Worm (Caenorhabditis elegans) whole organism, L4 larva: ENCODE results near the gene T03F6.3.

ENCODE experiments used
- F37D6.2 ChIP-seq: sonication (generic microtip); optimal IDR thresholded peaks from 2 replicates; lab custom pipeline; 2016; ENCODE audit warnings: mild to moderate bottlenecking, missing genetic modification characterization, missing compliant biosample characterization
- T20F7.1 ChIP-seq: fragments of 200-800 bp; sonication (Bioruptor generic); optimal IDR thresholded peaks from 2 replicates; lab custom pipeline; 2018; ENCODE audit warnings: mild to moderate bottlenecking, missing genetic modification characterization, missing compliant biosample characterization
- T26A8.4 ChIP-seq: fragments of 200-800 bp; sonication (Bioruptor generic); IDR thresholded peaks from 2 replicates; pipeline ENCODE4 v1.3.6; 2022; ENCODE audit warnings: missing genetic modification characterization, missing compliant biosample characterization
- Y48G9A.11 ChIP-seq: fragments of 200-800 bp; sonication (Bioruptor generic); IDR thresholded peaks from 2 replicates; pipeline ENCODE4 v1.3.6; 2022; ENCODE audit warnings: missing genetic modification reagents, missing genetic modification characterization, missing compliant biosample characterization
- ceh-20 ChIP-seq: fragments of 200-800 bp; sonication (Bioruptor generic); IDR thresholded peaks from 2 replicates; pipeline ENCODE4 v1.3.6; 2022; ENCODE audit warnings: missing genetic modification reagents, missing genetic modification characterization, missing compliant biosample characterization
- ceh-28 ChIP-seq: fragments of 150-350 bp; optimal IDR thresholded peaks from 2 replicates; lab custom pipeline; 2014; ENCODE audit warnings: missing biosample characterization, missing genetic modification reagents, missing genetic modification characterization
- daf-16 ChIP-seq, 3 experiments: sonication (generic microtip); optimal IDR thresholded peaks; 2 replicates each; lab custom pipeline; 2016 to 2017; ENCODE audit warnings: missing genetic modification characterization in 3 of 3, missing genetic modification reagents in 3 of 3, mild to moderate bottlenecking in 2 of 3, missing compliant biosample characterization in 2 of 3, missing biosample characterization in 1 of 3, moderate library complexity in 1 of 3
- dmd-6 ChIP-seq: fragments of 200-800 bp; sonication (Bioruptor generic); IDR thresholded peaks from 2 replicates; pipeline ENCODE4 v1.3.6; 2022; ENCODE audit warnings: missing genetic modification reagents, missing genetic modification characterization, missing compliant biosample characterization
- dmd-8 ChIP-seq: fragments of 200-800 bp; sonication (Bioruptor generic); IDR thresholded peaks from 2 replicates; pipeline ENCODE4 v1.3.6; 2022; ENCODE audit warnings: missing genetic modification characterization, missing compliant biosample characterization
- dve-1 ChIP-seq: sonication (generic microtip); optimal IDR thresholded peaks from 2 replicates; lab custom pipeline; 2017; ENCODE audit warnings: antibody characterized with exemption, mild to moderate bottlenecking, missing genetic modification characterization, missing compliant biosample characterization; ENCODE audit not compliant: insufficient read depth
- egl-27 ChIP-seq: sonication (generic microtip); optimal IDR thresholded peaks from 3 replicates; lab custom pipeline; 2017; ENCODE audit warnings: missing biosample characterization, missing genetic modification reagents, missing genetic modification characterization
- egl-43 ChIP-seq: fragments of 200-800 bp; sonication (Bioruptor generic); IDR thresholded peaks from 2 replicates; pipeline ENCODE4 v1.3.6; 2022; ENCODE audit warnings: missing genetic modification reagents, missing genetic modification characterization, missing compliant biosample characterization
- fkh-10 ChIP-seq: fragments of 150-350 bp; optimal IDR thresholded peaks from 2 replicates; lab custom pipeline; 2014; ENCODE audit warnings: missing biosample characterization, missing genetic modification reagents, missing genetic modification characterization
- fos-1 ChIP-seq: fragments of 150-350 bp; optimal IDR thresholded peaks from 2 replicates; lab custom pipeline; 2014; ENCODE audit warnings: missing biosample characterization, missing genetic modification characterization
- gei-8 ChIP-seq: fragments of 200-800 bp; sonication (Bioruptor generic); optimal IDR thresholded peaks from 2 replicates; lab custom pipeline; 2018; ENCODE audit warnings: mild to moderate bottlenecking, missing genetic modification characterization, missing compliant biosample characterization
- hlh-30 ChIP-seq: sonication (generic microtip); optimal IDR thresholded peaks from 2 replicates; lab custom pipeline; 2017; ENCODE audit warnings: antibody characterized with exemption, mild to moderate bottlenecking, missing genetic modification characterization, missing compliant biosample characterization; ENCODE audit not compliant: insufficient read depth
- lin-1 ChIP-seq: fragments of 200-800 bp; sonication (Bioruptor generic); IDR thresholded peaks from 2 replicates; pipeline ENCODE4 v1.3.6; 2022; ENCODE audit warnings: missing genetic modification reagents, missing genetic modification characterization, missing compliant biosample characterization
- lin-15B ChIP-seq: fragments of 150-350 bp; sonication (generic microtip); optimal IDR thresholded peaks from 3 replicates; lab custom pipeline; 2014; ENCODE audit warnings: missing biosample characterization, missing genetic modification characterization
- lin-29 ChIP-seq: fragments of 200-800 bp; sonication (Bioruptor generic); IDR thresholded peaks from 2 replicates; pipeline ENCODE4 v1.3.6; 2022; ENCODE audit warnings: missing genetic modification reagents, missing genetic modification characterization, missing compliant biosample characterization
- lin-39 ChIP-seq: fragments of 150-350 bp; optimal IDR thresholded peaks from 2 replicates; lab custom pipeline; 2014; ENCODE audit warnings: missing biosample characterization, missing genetic modification reagents, missing genetic modification characterization
- madf-9 ChIP-seq: fragments of 200-800 bp; sonication (Bioruptor generic); conservative IDR thresholded peaks from 2 replicates; pipeline ENCODE4 v1.3.6; 2022; ENCODE audit warnings: missing genetic modification reagents, missing genetic modification characterization, missing compliant biosample characterization
- mxl-3 ChIP-seq: fragments of 200-800 bp; sonication (Bioruptor generic); optimal IDR thresholded peaks from 2 replicates; lab custom pipeline; 2018; ENCODE audit warnings: mild to moderate bottlenecking, missing genetic modification characterization, missing compliant biosample characterization
- nhr-10 ChIP-seq: fragments of 150-350 bp; optimal IDR thresholded peaks from 2 replicates; lab custom pipeline; 2014; ENCODE audit warnings: missing biosample characterization, missing genetic modification characterization
- nhr-11 ChIP-seq: fragments of 150-350 bp; optimal IDR thresholded peaks from 2 replicates; lab custom pipeline; 2014; ENCODE audit warnings: missing biosample characterization, missing genetic modification characterization
- nhr-28 ChIP-seq: fragments of 150-350 bp; optimal IDR thresholded peaks from 2 replicates; lab custom pipeline; 2014; ENCODE audit warnings: missing biosample characterization, missing genetic modification characterization
- nhr-41 ChIP-seq: fragments of 200-800 bp; sonication (Bioruptor generic); IDR thresholded peaks from 2 replicates; pipeline ENCODE4 v1.3.6; 2022; ENCODE audit warnings: missing genetic modification reagents, missing genetic modification characterization, missing compliant biosample characterization
- nhr-42 ChIP-seq: fragments of 200-800 bp; sonication (Bioruptor generic); IDR thresholded peaks from 2 replicates; pipeline ENCODE4 v1.3.6; 2022; ENCODE audit warnings: missing genetic modification characterization, missing compliant biosample characterization
- pha-4 ChIP-seq, 2 experiments: fragments of 150-350 bp in 1 of 2; fragments of 200-800 bp in 1 of 2; sonication (Bioruptor generic) in 1 of 2; IDR thresholded peaks in 1 of 2; optimal IDR thresholded peaks in 1 of 2; 2 replicates each; pipeline versions ENCODE4 v1.3.6 to Lab custom; 2014 to 2022; ENCODE audit warnings: missing genetic modification characterization in 2 of 2, missing genetic modification reagents in 2 of 2, missing biosample characterization in 1 of 2, missing compliant biosample characterization in 1 of 2
- php-3 ChIP-seq: fragments of 200-800 bp; sonication (Bioruptor generic); IDR thresholded peaks from 2 replicates; pipeline ENCODE4 v1.3.6; 2022; ENCODE audit warnings: missing genetic modification reagents, missing genetic modification characterization, missing compliant biosample characterization
- pqm-1 ChIP-seq: sonication (generic microtip); optimal IDR thresholded peaks from 2 replicates; lab custom pipeline; 2017; ENCODE audit warnings: missing biosample characterization, missing genetic modification characterization
- skn-1 ChIP-seq: fragments of 150-350 bp; optimal IDR thresholded peaks from 2 replicates; lab custom pipeline; 2014; ENCODE audit warnings: missing biosample characterization, missing genetic modification characterization
- snpc-4 ChIP-seq: fragments of 150-350 bp; optimal IDR thresholded peaks from 2 replicates; lab custom pipeline; 2014; ENCODE audit warnings: missing biosample characterization, missing genetic modification characterization
- unc-130 ChIP-seq: sonication (generic microtip); optimal IDR thresholded peaks from 2 replicates; lab custom pipeline; 2016; ENCODE audit warnings: missing genetic modification reagents, missing genetic modification characterization, missing compliant biosample characterization
- unc-62 ChIP-seq, 3 experiments: fragments of 150-350 bp in 1 of 3; sonication (generic microtip); optimal IDR thresholded peaks in 2 of 3; peaks in 1 of 3; 1 replicate in 1 of 3; 2 replicates in 2 of 3; lab custom pipeline; 2014 to 2017; ENCODE audit warnings: missing biosample characterization in 3 of 3, missing genetic modification characterization in 3 of 3, missing genetic modification reagents in 3 of 3, missing genotype in 1 of 3
- vab-7 ChIP-seq: fragments of 200-800 bp; sonication (Bioruptor generic); IDR thresholded peaks from 2 replicates; pipeline ENCODE4 v1.3.6; 2022; ENCODE audit warnings: missing genetic modification reagents, missing genetic modification characterization, missing compliant biosample characterization
- zfp-2 ChIP-seq: sonication (generic microtip); optimal IDR thresholded peaks from 2 replicates; lab custom pipeline; 2016; ENCODE audit warnings: mild to moderate bottlenecking, missing genetic modification characterization, missing compliant biosample characterization
- zip-11 ChIP-seq: fragments of 200-800 bp; sonication (Bioruptor generic); IDR thresholded peaks from 2 replicates; pipeline ENCODE4 v1.3.6; 2022; ENCODE audit warnings: missing genetic modification characterization, missing compliant biosample characterization
- ztf-7 ChIP-seq: fragments of 150-350 bp; optimal IDR thresholded peaks from 2 replicates; lab custom pipeline; 2014; ENCODE audit warnings: missing biosample characterization, missing genetic modification characterization

T03F6.3 gene

ce11 chrIII:13385850-13386249, 3.3 kb upstream of the T03F6.3 start, which contains the start of gene T03F6.4:
T03F6.4 (plus strand) TSS chrIII:13386150.
- TF ChIP-seq unc-62 (GFP tag; optimal IDR thresholded peaks at IDR 0.05 in 1 of 2; lab: Kevin White, UChicago) (no peak), unc-62 (tag; optimal IDR thresholded peaks at IDR 0.05; lab: Kevin White, UChicago) (no peak), nhr-41 (GFP tag; lab: Robert Waterston, UW) (no peak), vab-7 (GFP tag; lab: Robert Waterston, UW) (no peak), zip-11 (GFP tag; lab: Robert Waterston, UW) (no peak), nhr-10 (tag; lab: Kevin White, UChicago) (no peak), nhr-11 (tag; lab: Kevin White, UChicago) (no peak), lin-29 (no peak), unc-130 (GFP tag; lab: Kevin White, UChicago) (no peak), nhr-42 (GFP tag; lab: Robert Waterston, UW) (no peak), ceh-28 (tag; lab: Kevin White, UChicago) (no peak), hlh-30 (tag; lab: Kevin White, UChicago) (no peak), fos-1 (no peak), egl-43 (GFP tag; lab: Robert Waterston, UW) (no peak), skn-1 (tag; lab: Kevin White, UChicago) (no peak), lin-39 (tag; lab: Kevin White, UChicago) (no peak), snpc-4 (tag; lab: Kevin White, UChicago) (no peak), lin-15B (no peak)

ce11 chrIII:13388621-13389020, 574 bp upstream of the T03F6.3 start:
- TF ChIP-seq nhr-11 (tag; lab: Kevin White, UChicago) (no peak), daf-16 (GFP tag; optimal IDR thresholded peaks at IDR 0.05; lab: Kevin White, UChicago) (no peak), daf-16 (tag; optimal IDR thresholded peaks at IDR 0.05; lab: Kevin White, UChicago) (peak; percentile 89), dmd-6 (GFP tag; lab: Robert Waterston, UW) (peak; percentile 23; the same call in 1 of the 2 replicates), pqm-1 (tag; lab: Kevin White, UChicago) (peak; percentile 60), hlh-30 (tag; lab: Kevin White, UChicago) (no peak), nhr-41 (GFP tag; lab: Robert Waterston, UW) (no peak), dve-1 (tag; lab: Kevin White, UChicago) (peak; percentile 47), nhr-28 (tag; lab: Kevin White, UChicago) (peak; percentile 31), php-3 (peak; percentile 66; the same call in 1 of the 2 replicates)

- TF ChIP-seq pha-4 (GFP tag; IDR thresholded peaks at IDR 0.05; lab: Robert Waterston, UW) = no peak
- no peak for TF ChIP-seq pha-4 (tag; optimal IDR thresholded peaks at IDR 0.05; lab: Kevin White, UChicago)
- TF ChIP-seq gei-8 (GFP tag; lab: Kevin White, UChicago) = no peak
- TF ChIP-seq madf-9 (GFP tag; lab: Robert Waterston, UW) = no peak
- TF ChIP-seq F37D6.2 (tag; lab: Kevin White, UChicago) = no peak
- TF ChIP-seq egl-43 (GFP tag; lab: Robert Waterston, UW) = no peak
- no peak for TF ChIP-seq ceh-20 (GFP tag; lab: Robert Waterston, UW)
- no peak for TF ChIP-seq nhr-41 (GFP tag; lab: Robert Waterston, UW)
- TF ChIP-seq, all 104 proteins: peak for 0
Observed at ce11 chrIII:13390789-13391188, 1.6 kb downstream of the T03F6.3 start.

ce11 chrIII:13393239-13393638, 4.0 kb downstream of the T03F6.3 start, which contains the start of gene dnj-17:
dnj-17 (minus strand) TSS chrIII:13393339.
- TF ChIP-seq lin-29 (no peak), T20F7.1 (GFP tag; lab: Kevin White, UChicago) (no peak), ceh-28 (tag; lab: Kevin White, UChicago) (no peak), T26A8.4 (GFP tag; lab: Robert Waterston, UW) (no peak), mxl-3 (GFP tag; lab: Kevin White, UChicago) (no peak), ztf-7 (no peak), Y48G9A.11 (GFP tag; lab: Robert Waterston, UW) (no peak), nhr-11 (tag; lab: Kevin White, UChicago) (no peak), nhr-41 (GFP tag; lab: Robert Waterston, UW) (no peak), lin-1 (GFP tag; lab: Robert Waterston, UW) (no peak), dmd-8 (no peak), egl-27 (tag; lab: Kevin White, UChicago) (no peak), zfp-2 (tag; lab: Kevin White, UChicago) (no peak), F37D6.2 (tag; lab: Kevin White, UChicago) (no peak), fkh-10 (GFP tag; lab: Kevin White, UChicago) (no peak)
